Fruit fly (Drosophila melanogaster): ENCODE results near the gene CG4325.

DNA sequence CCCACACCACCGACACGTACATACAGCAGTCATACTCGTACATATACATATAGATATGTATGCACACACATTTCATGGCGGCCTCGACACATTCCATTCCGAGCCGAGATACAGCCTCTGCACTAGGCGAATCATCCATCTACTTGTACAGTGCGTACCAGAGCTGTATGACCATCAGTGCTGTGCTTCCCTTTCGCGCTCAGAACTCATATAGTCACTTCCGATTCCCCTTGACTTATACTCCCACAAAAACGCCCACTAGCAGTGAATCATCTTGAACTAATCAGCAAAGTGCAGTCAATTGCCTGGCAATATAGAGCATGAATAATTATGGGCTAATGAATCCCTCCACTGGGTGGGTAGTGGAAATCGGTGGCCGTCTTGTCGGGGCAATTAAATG, 46.2 kb upstream of the CG4325 start:
- TF ChIP-seq CG14711 (tag; optimal IDR thresholded peaks at IDR 0.05), result no peak
- no peak for TF ChIP-seq CG7101 (tag; optimal IDR thresholded peaks at IDR 0.05)
